Worm (Caenorhabditis elegans): ENCODE results near the gene rcan-1.

DNA sequence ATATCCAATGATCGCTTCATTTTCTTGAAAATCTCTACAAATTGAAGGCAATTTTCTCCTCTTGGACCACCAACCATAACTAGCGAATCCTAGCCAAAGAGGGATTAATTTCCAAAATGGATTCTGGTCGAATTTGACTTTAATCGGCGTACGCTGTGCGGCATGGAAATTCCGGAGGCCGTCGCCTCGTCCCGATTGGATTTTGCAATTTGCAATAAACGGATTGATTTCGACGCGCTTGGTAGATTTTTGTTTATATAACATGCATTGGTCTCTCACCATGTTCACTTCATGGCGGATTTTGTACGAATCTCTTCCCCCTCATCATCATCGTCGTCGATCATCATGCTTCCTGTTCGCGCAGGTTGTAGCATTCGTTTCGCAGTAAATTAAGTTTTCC lies 18.2 kb downstream of the rcan-1 start:
- TF ChIP-seq nhr-77 (tag; optimal IDR thresholded peaks at IDR 0.05) (no peak), lin-15B (tag; optimal IDR thresholded peaks at IDR 0.05) (no peak), lin-13 (GFP tag; optimal IDR thresholded peaks at IDR 0.05) (no peak), lir-3 (tag; optimal IDR thresholded peaks at IDR 0.05; ENCODE audit: poor library complexity) (no peak), nhr-19 (GFP tag; conservative IDR thresholded peaks at IDR 0.05) (no peak), aly-2 (tag; optimal IDR thresholded peaks at IDR 0.05) (no peak), ztf-4 (tag; optimal IDR thresholded peaks at IDR 0.05) (no peak), jun-1 (tag; optimal IDR thresholded peaks at IDR 0.05) (no peak), fkh-8 (tag; optimal IDR thresholded peaks at IDR 0.05) (no peak), xbp-1 (tag; optimal IDR thresholded peaks at IDR 0.05) (no peak), snpc-4 (tag; optimal IDR thresholded peaks at IDR 0.05) (no peak), hlh-4 (tag; optimal IDR thresholded peaks at IDR 0.05) (no peak)

Measured in whole organism, L1 larva.